Worm (Caenorhabditis elegans) whole organism, L2 larva: ENCODE results near the gene ncx-7.

Experiments used
- R02D3.7 ChIP-seq: fragments of 150-350 bp; optimal IDR thresholded peaks from 2 replicates; lab custom pipeline; 2014; ENCODE audit warnings: missing biosample characterization, missing genetic modification characterization
- ama-1 ChIP-seq: fragments of 150-350 bp; optimal IDR thresholded peaks from 2 replicates; lab custom pipeline; 2018; ENCODE audit warnings: inconsistent platforms
- egl-27 ChIP-seq: sonication (generic microtip); optimal IDR thresholded peaks from 3 replicates; lab custom pipeline; 2017; ENCODE audit warnings: missing biosample characterization, missing genetic modification reagents, missing genetic modification characterization
- elt-1 ChIP-seq: fragments of 150-350 bp; optimal IDR thresholded peaks from 2 replicates; lab custom pipeline; 2014; ENCODE audit warnings: missing biosample characterization, missing genetic modification characterization
- nhr-23 ChIP-seq: fragments of 150-350 bp; optimal IDR thresholded peaks from 2 replicates; lab custom pipeline; 2014; ENCODE audit warnings: missing biosample characterization, missing genetic modification reagents, missing genetic modification characterization
- nhr-6 ChIP-seq: fragments of 150-350 bp; optimal IDR thresholded peaks from 2 replicates; lab custom pipeline; 2014; ENCODE audit warnings: missing biosample characterization, missing genetic modification characterization
- unc-55 ChIP-seq: fragments of 150-350 bp; sonication (generic microtip); optimal IDR thresholded peaks from 3 replicates; lab custom pipeline; 2014; ENCODE audit warnings: missing biosample characterization, missing genetic modification reagents, missing genetic modification characterization
- unc-62 ChIP-seq: fragments of 150-350 bp; optimal IDR thresholded peaks from 2 replicates; lab custom pipeline; 2014; ENCODE audit warnings: missing biosample characterization, missing genetic modification reagents, missing genetic modification characterization
- zag-1 ChIP-seq: fragments of 150-350 bp; optimal IDR thresholded peaks from 2 replicates; lab custom pipeline; 2014; ENCODE audit warnings: missing biosample characterization, missing genetic modification characterization

ce11 chrIII:9745333-9745897 lies 25.3 kb upstream of the ncx-7 start:
- no peak for TF ChIP-seq egl-27 (tag; lab: Kevin White, UChicago)
- no peak for TF ChIP-seq nhr-23 (tag; lab: Kevin White, UChicago)
- TF ChIP-seq ama-1: no peak
- no peak for TF ChIP-seq unc-55 (GFP tag; lab: Kevin White, UChicago)
- no peak for TF ChIP-seq zag-1
- no peak for TF ChIP-seq R02D3.7 (tag; lab: Kevin White, UChicago)
- TF ChIP-seq unc-62 (GFP tag; lab: Kevin White, UChicago): no peak
- TF ChIP-seq elt-1 (tag; lab: Kevin White, UChicago): no peak
- no peak for TF ChIP-seq nhr-6 (tag; lab: Kevin White, UChicago)
